Fruit fly (Drosophila melanogaster): Measurements from ENCODE around the gene Dref.

Dref gene

DNA sequence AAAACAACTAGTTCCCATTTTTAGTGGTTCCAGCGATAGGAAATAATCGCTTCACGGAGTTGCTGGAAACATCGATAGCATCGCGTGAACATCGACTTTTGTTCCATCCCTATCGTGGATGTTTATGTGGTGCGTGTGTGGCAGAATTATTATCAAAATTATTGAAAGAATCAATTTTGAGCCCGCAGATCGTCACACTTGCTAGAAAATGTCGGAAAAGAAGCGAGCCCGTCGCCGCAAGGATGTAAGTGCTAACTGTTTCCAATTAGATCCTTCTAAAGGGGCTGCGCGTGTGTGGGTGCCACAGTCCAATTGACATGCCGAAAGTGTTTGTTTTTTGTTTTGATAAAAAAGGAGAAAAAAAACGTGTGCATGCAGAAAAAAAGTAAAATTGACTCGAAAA lies 42.3 kb upstream of the Dref start, which contains the start of gene Trp1 (continued):
- TF ChIP-seq rib (GFP tag; IDR thresholded peaks at IDR 0.05) (no peak), Med (GFP tag) (peak; percentile 76), CG15514 (GFP tag; optimal IDR thresholded peaks at IDR 0.05) (peak; percentile 99), knrl (GFP tag; IDR thresholded peaks at IDR 0.05; ENCODE audit: partially characterized antibody) (peak; percentile 97), tin (GFP tag; optimal IDR thresholded peaks at IDR 0.05) (no peak), CrebB (tag; optimal IDR thresholded peaks at IDR 0.05) (no peak), CG6854 (GFP tag; optimal IDR thresholded peaks at IDR 0.05) (no peak), mam (GFP tag; optimal IDR thresholded peaks at IDR 0.05) (no peak), Elba2 (GFP tag; optimal IDR thresholded peaks at IDR 0.05) (peak; percentile 51), Pdp1 (GFP tag; optimal IDR thresholded peaks at IDR 0.05) (no peak), CG7786 (GFP tag; optimal IDR thresholded peaks at IDR 0.05) (no peak), fd3F (GFP tag; optimal IDR thresholded peaks at IDR 0.05) (no peak), Vsx1 (GFP tag; optimal IDR thresholded peaks at IDR 0.05) (no peak), Dll (GFP tag; IDR thresholded peaks at IDR 0.05; ENCODE audit: partially characterized antibody) (peak; percentile 92), ab (GFP tag; optimal IDR thresholded peaks at IDR 0.05) (no peak), CG9609 (GFP tag; optimal IDR thresholded peaks at IDR 0.05) (no peak), CG4820 (GFP tag; optimal IDR thresholded peaks at IDR 0.05) (no peak), Antp (GFP tag; optimal IDR thresholded peaks at IDR 0.05) (no peak), lola (GFP tag; optimal IDR thresholded peaks at IDR 0.05) (no peak), crc (GFP tag; optimal IDR thresholded peaks at IDR 0.05) (no peak), Aef1 (GFP tag; IDR thresholded peaks at IDR 0.05) (no peak), oc (tag; optimal IDR thresholded peaks at IDR 0.05) (no peak), ato (GFP tag; IDR thresholded peaks at IDR 0.05; ENCODE audit: partially characterized antibody) (peak; percentile 90), CG8765 (GFP tag; IDR thresholded peaks at IDR 0.05) (no peak), CG9215 (GFP tag; IDR thresholded peaks at IDR 0.05) (no peak), CG6683 (GFP tag; optimal IDR thresholded peaks at IDR 0.05) (no peak), CG3281 (GFP tag; optimal IDR thresholded peaks at IDR 0.05) (no peak), CG13624 (GFP tag; optimal IDR thresholded peaks at IDR 0.05) (peak; percentile 9), tna (GFP tag; IDR thresholded peaks at IDR 0.05; ENCODE audit: partially characterized antibody) (peak; percentile 94), exex (tag; optimal IDR thresholded peaks at IDR 0.05) (no peak), CG6272 (GFP tag; IDR thresholded peaks at IDR 0.05) (no peak), CG4854 (GFP tag; optimal IDR thresholded peaks at IDR 0.05) (no peak), Asciz (GFP tag; optimal IDR thresholded peaks at IDR 0.05) (no peak), pzg (GFP tag; optimal IDR thresholded peaks at IDR 0.05) (peak; percentile 73), pho (GFP tag; optimal IDR thresholded peaks at IDR 0.05) (no peak), HLH54F (GFP tag; optimal IDR thresholded peaks at IDR 0.05) (no peak), hth (optimal IDR thresholded peaks at IDR 0.05) (no peak), tio (GFP tag; optimal IDR thresholded peaks at IDR 0.05) (no peak), CG7839 (tag; optimal IDR thresholded peaks at IDR 0.05) (no peak), CG34224 (GFP tag; IDR thresholded peaks at IDR 0.05; ENCODE audit: partially characterized antibody) (peak; percentile 90), CG7271 (tag; optimal IDR thresholded peaks at IDR 0.05) (no peak), ind (GFP tag; optimal IDR thresholded peaks at IDR 0.05) (no peak), bcd (GFP tag; optimal IDR thresholded peaks at IDR 0.05) (no peak), Six4 (GFP tag; optimal IDR thresholded peaks at IDR 0.05) (no peak), trem (tag; optimal IDR thresholded peaks at IDR 0.05) (peak; percentile 49), CG7556 (GFP tag; optimal IDR thresholded peaks at IDR 0.05) (no peak), cwo (GFP tag; optimal IDR thresholded peaks at IDR 0.05) (no peak), ham (GFP tag; IDR thresholded peaks at IDR 0.05) (no peak), nom (GFP tag; optimal IDR thresholded peaks at IDR 0.05) (peak; percentile 62), fd96Cb (tag; optimal IDR thresholded peaks at IDR 0.05) (no peak), stwl (tag; optimal IDR thresholded peaks at IDR 0.05) (peak; percentile 63)

Data from whole organism, embryonic.